Worm (Caenorhabditis elegans) whole organism, L4/young adult: ENCODE measurements around the gene R08A2.9.

Experiments used
- W03F9.2 ChIP-seq: fragments of 150-350 bp; optimal IDR thresholded peaks from 2 replicates; lab custom pipeline; 2014; ENCODE audit warnings: missing biosample characterization, missing genetic modification characterization
- dao-5 ChIP-seq: sonication (generic microtip); optimal IDR thresholded peaks from 2 replicates; lab custom pipeline; 2016; ENCODE audit warnings: missing genotype, missing genetic modification characterization, moderate library complexity, missing compliant biosample characterization
- him-1 ChIP-seq: sonication (generic microtip); optimal IDR thresholded peaks from 2 replicates; lab custom pipeline; 2016; ENCODE audit warnings: missing genotype, missing genetic modification reagents, missing genetic modification characterization, missing compliant biosample characterization

Gene R08A2.9

ce11 chrV:14686231-14687105 is 21.6 kb upstream of the R08A2.9 start:
- TF ChIP-seq W03F9.2 (tag; lab: Kevin White, UChicago) (no peak), him-1 (tag; lab: Kevin White, UChicago) (no peak), dao-5 (tag; lab: Kevin White, UChicago) (no peak)

ce11 chrV:14687106-14687964 is 20.7 kb upstream of the R08A2.9 start:
- TF ChIP-seq dao-5 (tag; lab: Kevin White, UChicago) (no peak), him-1 (tag; lab: Kevin White, UChicago) (no peak), W03F9.2 (tag; lab: Kevin White, UChicago) (no peak)

- TF ChIP-seq W03F9.2 (tag; lab: Kevin White, UChicago) (peak; percentile 48), him-1 (tag; lab: Kevin White, UChicago) (no peak)
Observed at ce11 chrV:14688097-14688912, 19.8 kb upstream of the R08A2.9 start, which contains the start of gene C47E8.11. TSS of gene C47E8.11 (plus strand) at chrV:14688616.

ce11 chrV:14689060-14689750 is 18.9 kb upstream of the R08A2.9 start, which contains the start of gene gasr-8:
TSS of gene gasr-8 (plus strand) at chrV:14689110.
- no peak for TF ChIP-seq W03F9.2 (tag; lab: Kevin White, UChicago)
- TF ChIP-seq him-1 (tag; lab: Kevin White, UChicago) = no peak
- TF ChIP-seq dao-5 (tag; lab: Kevin White, UChicago) = no peak

ce11 chrV:14695713-14696112 is 12.3 kb upstream of the R08A2.9 start:
- TF ChIP-seq W03F9.2 (tag; lab: Kevin White, UChicago) = no peak
- no peak for TF ChIP-seq dao-5 (tag; lab: Kevin White, UChicago)
- TF ChIP-seq him-1 (tag; lab: Kevin White, UChicago) = no peak

ce11 chrV:14696604-14697307 is 11.3 kb upstream of the R08A2.9 start, which contains the start of gene unc-112:
TSS of gene unc-112 (minus strand) at chrV:14696654.
- TF ChIP-seq dao-5 (tag; lab: Kevin White, UChicago) = no peak
- peak; percentile 77 for TF ChIP-seq W03F9.2 (tag; lab: Kevin White, UChicago)
- TF ChIP-seq him-1 (tag; lab: Kevin White, UChicago) = peak; percentile 50

- TF ChIP-seq W03F9.2 (tag; lab: Kevin White, UChicago) (no peak), dao-5 (tag; lab: Kevin White, UChicago) (no peak), him-1 (tag; lab: Kevin White, UChicago) (no peak)
Observed at ce11 chrV:14698005-14698404, 10.1 kb upstream of the R08A2.9 start.

- TF ChIP-seq W03F9.2 (tag; lab: Kevin White, UChicago) (no peak), him-1 (tag; lab: Kevin White, UChicago) (no peak), dao-5 (tag; lab: Kevin White, UChicago) (no peak)
Observed at ce11 chrV:14698666-14699065, 9.4 kb upstream of the R08A2.9 start, which contains the start of gene set-5. TSS of gene set-5 (plus strand) at chrV:14698966.

ce11 chrV:14711077-14711476 is 3.0 kb downstream of the R08A2.9 start, which contains the start of gene ssp-33:
TSS of gene ssp-33 (plus strand) at chrV:14711377.
- TF ChIP-seq him-1 (tag; lab: Kevin White, UChicago) = no peak
- no peak for TF ChIP-seq W03F9.2 (tag; lab: Kevin White, UChicago)
- no peak for TF ChIP-seq dao-5 (tag; lab: Kevin White, UChicago)

ce11 chrV:14712316-14712715 is 4.3 kb downstream of the R08A2.9 start, which contains the start of gene R08A2.5:
TSS of gene R08A2.5 (plus strand) at chrV:14712616.
- TF ChIP-seq W03F9.2 (tag; lab: Kevin White, UChicago) (no peak), dao-5 (tag; lab: Kevin White, UChicago) (no peak), him-1 (tag; lab: Kevin White, UChicago) (no peak)

ce11 chrV:14715608-14716007 is 7.5 kb downstream of the R08A2.9 start, which contains the start of gene R08A2.2:
TSS of gene R08A2.2 (minus strand) at chrV:14715708.
- TF ChIP-seq dao-5 (tag; lab: Kevin White, UChicago) = no peak
- no peak for TF ChIP-seq him-1 (tag; lab: Kevin White, UChicago)
- TF ChIP-seq W03F9.2 (tag; lab: Kevin White, UChicago) = no peak
